Fruit fly (Drosophila melanogaster) whole organism, prepupa: ENCODE results near the gene CG11349.

Source experiments
- CG15336 ChIP-seq: fragments of 200-800 bp; sonication (Bioruptor generic); IDR thresholded peaks from 2 replicates; pipeline ENCODE4 v1.3.6; 2022; ENCODE audit warnings: missing biosample characterization, missing genetic modification characterization
- Eip78C ChIP-seq: fragments of 200-800 bp; sonication (Bioruptor generic); peaks from one replicate; lab custom pipeline; 2016; ENCODE audit warnings: missing biosample characterization, missing genetic modification characterization
- Hr38 ChIP-seq: sonication (Bioruptor generic); optimal IDR thresholded peaks from 2 replicates; lab custom pipeline; 2016; ENCODE audit warnings: missing biosample characterization, missing genetic modification characterization
- Sox14 ChIP-seq: fragments of 200-800 bp; sonication (Bioruptor generic); optimal IDR thresholded peaks from 3 replicates; lab custom pipeline; 2016; ENCODE audit warnings: missing biosample characterization, missing genetic modification characterization

- TF ChIP-seq CG15336 (GFP tag; lab: Robert Waterston, UW) (no peak), Hr38 (no peak), Eip78C (GFP tag; lab: Kevin White, UChicago) (no peak), Sox14 (no peak)
Measured at dm6 chr3L:4479938-4480337, 7.1 kb downstream of the CG11349 start, which contains the start of gene CG7465.
